Fruit fly (Drosophila melanogaster) whole organism, prepupa: ENCODE measurements around the gene Fbw5.

Experiments used
- CG6276 ChIP-seq: fragments of 200-800 bp; sonication (Bioruptor generic); optimal IDR thresholded peaks from 2 replicates; lab custom pipeline; 2017; ENCODE audit warnings: missing biosample characterization, mild to moderate bottlenecking, missing genetic modification characterization
- CG6854 ChIP-seq: fragments of 200-800 bp; sonication (Bioruptor generic); optimal IDR thresholded peaks from 2 replicates; lab custom pipeline; 2017; ENCODE audit warnings: missing biosample characterization, mild to moderate bottlenecking, missing genetic modification characterization
- CG8319 ChIP-seq: fragments of 200-800 bp; sonication (Bioruptor generic); optimal IDR thresholded peaks from 3 replicates; lab custom pipeline; 2016; ENCODE audit warnings: missing biosample characterization, missing genetic modification characterization
- CG8632 ChIP-seq: fragments of 200-800 bp; sonication (Bioruptor generic); optimal IDR thresholded peaks from 3 replicates; lab custom pipeline; 2016; ENCODE audit warnings: missing biosample characterization, missing genetic modification characterization
- Gug ChIP-seq: fragments of 200-800 bp; sonication (Bioruptor generic); IDR thresholded peaks from 2 replicates; pipeline ENCODE4 v1.3.6; 2022; ENCODE audit warnings: missing biosample characterization, missing genetic modification characterization
- Hr39 ChIP-seq: fragments of 200-800 bp; sonication (Bioruptor generic); optimal IDR thresholded peaks from 2 replicates; lab custom pipeline; 2016; ENCODE audit warnings: missing biosample characterization, missing genetic modification characterization
- Met ChIP-seq: fragments of 200-800 bp; sonication (Bioruptor generic); optimal IDR thresholded peaks from 3 replicates; lab custom pipeline; 2016; ENCODE audit warnings: missing biosample characterization, missing genetic modification characterization
- Sox102F ChIP-seq: fragments of 200-800 bp; sonication (Bioruptor generic); optimal IDR thresholded peaks from 2 replicates; lab custom pipeline; 2016; ENCODE audit warnings: missing biosample characterization, mild to moderate bottlenecking, missing genetic modification characterization
- fd59A ChIP-seq: fragments of 200-800 bp; sonication (Bioruptor generic); optimal IDR thresholded peaks from 2 replicates; lab custom pipeline; 2017; ENCODE audit warnings: missing biosample characterization, mild to moderate bottlenecking, missing genetic modification characterization, missing genetic modification reagents
- pdm3 ChIP-seq: fragments of 200-800 bp; sonication (Bioruptor generic); optimal IDR thresholded peaks from 3 replicates; lab custom pipeline; 2016; ENCODE audit warnings: missing biosample characterization, missing genetic modification characterization
- vri ChIP-seq: fragments of 200-800 bp; sonication (Bioruptor generic); optimal IDR thresholded peaks from 3 replicates; lab custom pipeline; 2016; ENCODE audit warnings: missing biosample characterization, mild to moderate bottlenecking, missing genetic modification characterization

DNA sequence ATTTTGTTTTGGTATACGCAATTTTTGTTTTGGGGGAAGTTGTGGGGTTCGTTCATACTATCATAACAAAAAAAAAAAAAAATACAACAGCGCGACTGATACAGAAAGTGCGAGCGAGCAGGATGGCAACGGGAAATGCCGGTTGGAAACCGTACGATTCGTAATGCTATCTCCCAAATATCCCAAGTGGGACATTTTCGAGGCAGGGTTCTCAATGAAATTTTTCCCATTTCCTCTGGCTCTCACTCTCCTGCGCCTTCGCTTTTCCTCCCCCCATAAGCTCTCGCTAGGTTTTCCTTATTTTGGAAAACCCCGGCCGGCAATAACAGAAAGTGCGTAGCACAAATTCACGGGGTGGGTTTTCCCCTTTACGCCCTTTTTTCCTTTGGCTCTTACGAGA, 26.5 kb upstream of the Fbw5 start:
- TF ChIP-seq CG8632 (no peak), Sox102F (GFP tag; lab: Kevin White, UChicago) (no peak), CG6854 (GFP tag; lab: Kevin White, UChicago) (no peak), vri (GFP tag; lab: Kevin White, UChicago) (no peak), pdm3 (GFP tag; lab: Kevin White, UChicago) (no peak), Hr39 (GFP tag; lab: Kevin White, UChicago) (no peak), CG6276 (GFP tag; lab: Kevin White, UChicago) (no peak), Gug (GFP tag; lab: Robert Waterston, UW) (no peak), Met (no peak), CG8319 (no peak), fd59A (GFP tag; lab: Kevin White, UChicago) (no peak)
